Fruit fly (Drosophila melanogaster): Measurements from ENCODE around the gene Inx7.

- no peak for TF ChIP-seq Dll (optimal IDR thresholded peaks at IDR 0.05)
- TF ChIP-seq psq (optimal IDR thresholded peaks at IDR 0.05): no peak
- TF ChIP-seq usp (GFP tag; optimal IDR thresholded peaks at IDR 0.05): no peak
- TF ChIP-seq pan (optimal IDR thresholded peaks at IDR 0.05): no peak
Measured at dm6 chrX:7011063-7011743, 17.8 kb upstream of the Inx7 start, which contains the start of the genes cm, sloth1 and sloth2.
